Worm (Caenorhabditis elegans) whole organism, midembryonic: ENCODE measurements around the gene F21D5.3.
A peak's percentile ranks its signal among the peaks of the same experiment; 100 is the strongest.

Experiments
- cog-1 ChIP-seq: sonication (generic microtip); optimal IDR thresholded peaks from 2 replicates; lab custom pipeline; 2016; ENCODE audit warnings: missing genetic modification characterization, missing compliant biosample characterization
- flt-1 ChIP-seq: fragments of 200-800 bp; sonication (Bioruptor generic); IDR thresholded peaks from 2 replicates; pipeline ENCODE4 v1.3.6; 2022; ENCODE audit warnings: missing genetic modification characterization, missing compliant biosample characterization
- ref-1 ChIP-seq: fragments of 200-800 bp; sonication (Bioruptor generic); conservative IDR thresholded peaks from 2 replicates; pipeline ENCODE4 v1.3.6; 2022; ENCODE audit warnings: missing genetic modification reagents, missing genetic modification characterization, missing compliant biosample characterization

DNA sequence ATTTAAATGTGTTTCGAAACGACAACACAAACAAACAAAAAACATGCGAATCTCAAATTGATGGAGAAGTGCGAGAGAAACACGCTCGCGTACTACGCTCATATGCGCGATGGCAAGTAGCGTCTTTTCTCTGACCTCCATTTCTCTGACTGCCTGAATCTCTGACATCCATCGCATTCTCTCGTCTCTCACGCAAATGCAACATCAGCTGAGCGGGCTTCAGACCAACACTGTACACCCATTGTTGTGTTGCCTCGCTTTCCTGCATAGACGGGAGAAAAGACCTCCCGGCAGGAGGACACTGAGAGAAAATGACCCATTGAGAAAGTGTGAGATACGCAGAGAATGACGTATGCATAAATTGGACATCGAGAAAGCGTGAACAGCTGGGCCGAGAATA lies 51.6 kb downstream of the F21D5.3 start:
- TF ChIP-seq ref-1 (GFP tag; lab: Robert Waterston, UW) (no peak), cog-1 (tag; lab: Kevin White, UChicago) (peak; percentile 93), flt-1 (GFP tag; lab: Robert Waterston, UW) (peak; percentile 73)
